Worm (Caenorhabditis elegans): ENCODE results near the gene F21D5.9.

ce11 chrIV:8729636-8730035, 5.8 kb downstream of the F21D5.9 start:
- TF ChIP-seq sox-4 (tag; optimal IDR thresholded peaks at IDR 0.05), result no peak
- TF ChIP-seq ceh-14 (tag; optimal IDR thresholded peaks at IDR 0.05), result no peak
